Fruit fly (Drosophila melanogaster) whole organism, embryonic: Measurements from ENCODE around the gene defl.

Experiments
- Antp ChIP-seq: fragments of 200-800 bp; sonication (Bioruptor generic); optimal IDR thresholded peaks from 3 replicates; lab custom pipeline; 2016; ENCODE audit warnings: missing biosample characterization, missing genetic modification characterization
- Asciz ChIP-seq: fragments of 200-800 bp; sonication (Bioruptor generic); optimal IDR thresholded peaks from 2 replicates; lab custom pipeline; 2017; ENCODE audit warnings: missing biosample characterization, mild to moderate bottlenecking, missing genetic modification characterization, missing genetic modification reagents
- CG10147 ChIP-seq: fragments of 200-800 bp; sonication (Bioruptor generic); optimal IDR thresholded peaks from 2 replicates; lab custom pipeline; 2019; ENCODE audit warnings: missing biosample characterization, mild to moderate bottlenecking, missing genetic modification characterization, moderate library complexity
- CG10267 ChIP-seq: fragments of 200-800 bp; sonication (Bioruptor generic); optimal IDR thresholded peaks from 2 replicates; lab custom pipeline; 2018; ENCODE audit warnings: missing biosample characterization, mild to moderate bottlenecking, missing genetic modification characterization, moderate library complexity
- CG10274 ChIP-seq: fragments of 200-800 bp; sonication (Bioruptor generic); optimal IDR thresholded peaks from 3 replicates; lab custom pipeline; 2017; ENCODE audit warnings: missing biosample characterization, mild to moderate bottlenecking, missing genetic modification characterization
- CG10462 ChIP-seq: fragments of 200-800 bp; sonication (Bioruptor generic); optimal IDR thresholded peaks from 2 replicates; lab custom pipeline; 2016; ENCODE audit warnings: missing biosample characterization, missing genetic modification characterization
- CG11504 ChIP-seq: fragments of 200-800 bp; sonication (Bioruptor generic); optimal IDR thresholded peaks from 3 replicates; lab custom pipeline; 2019; ENCODE audit warnings: missing biosample characterization, mild to moderate bottlenecking, missing genetic modification characterization, moderate library complexity
- CG12659 ChIP-seq: fragments of 200-800 bp; sonication (Bioruptor generic); optimal IDR thresholded peaks from 3 replicates; lab custom pipeline; 2017; ENCODE audit warnings: mild to moderate bottlenecking, missing biosample characterization, missing genetic modification reagents, missing genetic modification characterization
- CG13775 ChIP-seq: fragments of 200-800 bp; sonication (Bioruptor generic); optimal IDR thresholded peaks from 3 replicates; lab custom pipeline; 2017; ENCODE audit warnings: missing biosample characterization, mild to moderate bottlenecking, missing genetic modification characterization
- CG15269 ChIP-seq: fragments of 200-800 bp; sonication (Bioruptor generic); optimal IDR thresholded peaks from 2 replicates; lab custom pipeline; 2018; ENCODE audit warnings: missing biosample characterization, mild to moderate bottlenecking, missing genetic modification characterization, moderate library complexity
- CG15514 ChIP-seq: fragments of 200-800 bp; sonication (Bioruptor generic); optimal IDR thresholded peaks from 3 replicates; lab custom pipeline; 2017; ENCODE audit warnings: missing biosample characterization, missing genetic modification characterization, mild to moderate bottlenecking, moderate library complexity, missing genetic modification reagents
- CG15601 ChIP-seq: fragments of 200-800 bp; sonication (Bioruptor generic); optimal IDR thresholded peaks from 3 replicates; lab custom pipeline; 2019; ENCODE audit warnings: missing biosample characterization, mild to moderate bottlenecking, missing genetic modification characterization, moderate library complexity
- CG17328 ChIP-seq: fragments of 200-800 bp; sonication (Bioruptor generic); IDR thresholded peaks from 2 replicates; pipeline ENCODE4 v1.3.6; 2022; ENCODE audit warnings: missing biosample characterization, missing genetic modification characterization
- CG2129 ChIP-seq: fragments of 200-800 bp; sonication (Bioruptor generic); IDR thresholded peaks from 2 replicates; pipeline ENCODE4 v1.3.6; 2022; ENCODE audit warnings: missing biosample characterization, missing genetic modification characterization; ENCODE audit not compliant: partially characterized antibody
- CG30403 ChIP-seq: fragments of 200-800 bp; sonication (Bioruptor generic); optimal IDR thresholded peaks from 3 replicates; lab custom pipeline; 2016; ENCODE audit warnings: missing biosample characterization, missing genetic modification characterization
- CG4360 ChIP-seq: fragments of 200-800 bp; sonication (Bioruptor generic); IDR thresholded peaks from 2 replicates; pipeline ENCODE4 v1.3.6; 2022; ENCODE audit warnings: missing biosample characterization, missing genetic modification characterization
- CG5180 ChIP-seq: fragments of 200-800 bp; sonication (Bioruptor generic); optimal IDR thresholded peaks from 3 replicates; lab custom pipeline; 2017; ENCODE audit warnings: missing biosample characterization, missing genetic modification characterization, mild to moderate bottlenecking, moderate library complexity, missing genetic modification reagents
- CG6272 ChIP-seq: fragments of 200-800 bp; sonication (Bioruptor generic); IDR thresholded peaks from 2 replicates; pipeline ENCODE4 v1.3.6; 2022; ENCODE audit warnings: missing biosample characterization, missing genetic modification characterization
- CG7928 ChIP-seq: fragments of 200-800 bp; sonication (Bioruptor generic); optimal IDR thresholded peaks from 2 replicates; lab custom pipeline; 2017; ENCODE audit warnings: missing biosample characterization, mild to moderate bottlenecking, missing genetic modification characterization
- CHES-1-like ChIP-seq: fragments of 200-800 bp; sonication (Bioruptor generic); optimal IDR thresholded peaks from 2 replicates; lab custom pipeline; 2016; ENCODE audit warnings: missing biosample characterization, missing genetic modification characterization
- CkIIα-i1 ChIP-seq: fragments of 200-800 bp; sonication (Bioruptor generic); IDR thresholded peaks from 2 replicates; pipeline ENCODE4 v1.3.6; 2022; ENCODE audit warnings: missing biosample characterization, missing genetic modification characterization
- CoRest ChIP-seq: fragments of 200-800 bp; sonication (Bioruptor generic); optimal IDR thresholded peaks from 3 replicates; lab custom pipeline; 2018; ENCODE audit warnings: missing biosample characterization, mild to moderate bottlenecking, missing genetic modification characterization, moderate library complexity
- Doc3 ChIP-seq: fragments of 200-800 bp; sonication (Bioruptor generic); IDR thresholded peaks from 3 replicates; pipeline ENCODE4 v1.3.6; 2022; ENCODE audit warnings: missing biosample characterization, missing genetic modification characterization; ENCODE audit not compliant: partially characterized antibody
- ERR ChIP-seq: fragments of 200-800 bp; sonication (Bioruptor generic); optimal IDR thresholded peaks from 2 replicates; lab custom pipeline; 2016; ENCODE audit warnings: missing biosample characterization, missing genetic modification characterization
- Ets65A ChIP-seq: fragments of 200-800 bp; sonication (Bioruptor generic); peaks from one replicate; lab custom pipeline; 2016; ENCODE audit warnings: missing biosample characterization, missing genetic modification characterization
- Mad ChIP-seq: fragments of 200-800 bp; sonication (Bioruptor generic); optimal IDR thresholded peaks from 2 replicates; lab custom pipeline; 2016; ENCODE audit warnings: missing biosample characterization, missing genetic modification characterization
- NFAT ChIP-seq: fragments of 200-800 bp; sonication (Bioruptor generic); IDR thresholded peaks from 2 replicates; pipeline ENCODE4 v1.3.6; 2022; ENCODE audit warnings: missing biosample characterization, missing genetic modification characterization
- Nf-YB ChIP-seq: fragments of 200-800 bp; sonication (Bioruptor generic); optimal IDR thresholded peaks from 3 replicates; lab custom pipeline; 2019; ENCODE audit warnings: missing biosample characterization, mild to moderate bottlenecking, missing genetic modification characterization, moderate library complexity
- Oaz ChIP-seq: fragments of 200-800 bp; sonication (Bioruptor generic); IDR thresholded peaks from 2 replicates; pipeline ENCODE4 v1.3.6; 2022; ENCODE audit warnings: missing biosample characterization, missing genetic modification characterization
- Optix ChIP-seq: fragments of 200-800 bp; sonication (Bioruptor generic); IDR thresholded peaks from 3 replicates; pipeline ENCODE4 v1.3.6; 2022; ENCODE audit warnings: missing biosample characterization, missing genetic modification characterization
- Ptx1 ChIP-seq: fragments of 200-800 bp; sonication (Bioruptor generic); IDR thresholded peaks from 2 replicates; pipeline ENCODE4 v1.3.6; 2022; ENCODE audit warnings: missing biosample characterization, missing genetic modification characterization
- Side ChIP-seq: fragments of 200-800 bp; sonication (Bioruptor generic); optimal IDR thresholded peaks from 2 replicates; lab custom pipeline; 2016; ENCODE audit warnings: missing biosample characterization, missing genetic modification characterization
- Ssrp ChIP-seq: fragments of 200-800 bp; sonication (Bioruptor generic); optimal IDR thresholded peaks from 2 replicates; lab custom pipeline; 2018; ENCODE audit warnings: missing biosample characterization, mild to moderate bottlenecking, missing genetic modification characterization, moderate library complexity
- bowl ChIP-seq: fragments of 200-800 bp; sonication (Bioruptor generic); IDR thresholded peaks from 2 replicates; pipeline ENCODE4 v1.3.6; 2022; ENCODE audit warnings: missing biosample characterization, missing genetic modification characterization
- bsh ChIP-seq, 2 experiments: fragments of 200-800 bp; sonication (Bioruptor generic); optimal IDR thresholded peaks; 2 replicates each; lab custom pipeline; 2017 to 2018; ENCODE audit warnings: mild to moderate bottlenecking in 2 of 2, missing biosample characterization in 2 of 2, missing genetic modification characterization in 2 of 2, moderate library complexity in 1 of 2
- chm ChIP-seq: fragments of 200-800 bp; sonication (Bioruptor generic); IDR thresholded peaks from 2 replicates; pipeline ENCODE4 v1.3.6; 2022; ENCODE audit warnings: missing biosample characterization, missing genetic modification characterization
- danr ChIP-seq: fragments of 200-800 bp; sonication (Bioruptor generic); IDR thresholded peaks from 2 replicates; pipeline ENCODE4 v1.3.6; 2022; ENCODE audit warnings: missing biosample characterization, missing genetic modification characterization
- dmrt99B ChIP-seq: fragments of 200-800 bp; sonication (Bioruptor generic); optimal IDR thresholded peaks from 2 replicates; lab custom pipeline; 2018; ENCODE audit warnings: missing biosample characterization, mild to moderate bottlenecking, missing genetic modification characterization, moderate library complexity
- fd102C ChIP-seq: fragments of 200-800 bp; sonication (Bioruptor generic); optimal IDR thresholded peaks from 2 replicates; lab custom pipeline; 2018; ENCODE audit warnings: missing biosample characterization, mild to moderate bottlenecking, missing genetic modification characterization, moderate library complexity
- fd96Cb ChIP-seq: fragments of 200-800 bp; sonication (Bioruptor generic); optimal IDR thresholded peaks from 2 replicates; lab custom pipeline; 2018; ENCODE audit warnings: missing biosample characterization, mild to moderate bottlenecking, missing genetic modification characterization, moderate library complexity
- ham ChIP-seq: fragments of 200-800 bp; sonication (Bioruptor generic); IDR thresholded peaks from 2 replicates; pipeline ENCODE4 v1.3.6; 2022; ENCODE audit warnings: missing biosample characterization, missing genetic modification characterization
- insv ChIP-seq, 2 experiments: fragments of 200-800 bp; sonication (Bioruptor generic); optimal IDR thresholded peaks; 3 replicates each; lab custom pipeline; 2016 to 2018; ENCODE audit warnings: missing biosample characterization in 2 of 2, missing genetic modification characterization in 2 of 2
- otp ChIP-seq: fragments of 200-800 bp; sonication (Bioruptor generic); IDR thresholded peaks from 3 replicates; pipeline ENCODE4, ENCODE4 v1.3.6; 2022; ENCODE audit warnings: missing biosample characterization, missing genetic modification characterization
- prd ChIP-seq, 3 experiments: fragments of >200 bp in 2 of 3; fragments of 200-800 bp in 1 of 3; sonication (Bioruptor generic) in 1 of 3; optimal IDR thresholded peaks in 2 of 3; IDR thresholded peaks in 1 of 3; 2 replicates in 2 of 3; 3 replicates in 1 of 3; pipeline versions ENCODE4 v1.3.6 to Lab custom; 2017 to 2022; ENCODE audit warnings: missing biosample characterization in 1 of 3, missing genetic modification characterization in 1 of 3
- sc ChIP-seq, 3 experiments: fragments of >200 bp in 2 of 3; fragments of 200-800 bp in 1 of 3; sonication (Bioruptor generic) in 1 of 3; optimal IDR thresholded peaks; 2 replicates in 2 of 3; 3 replicates in 1 of 3; lab custom pipeline; 2017; ENCODE audit warnings: mild to moderate bottlenecking in 1 of 3, missing biosample characterization in 1 of 3, missing genetic modification characterization in 1 of 3, missing genetic modification reagents in 1 of 3
- sens-2 ChIP-seq: fragments of 200-800 bp; sonication (Bioruptor generic); IDR thresholded peaks from 2 replicates; pipeline ENCODE4 v1.3.6; 2022; ENCODE audit warnings: missing biosample characterization, missing genetic modification characterization
- sima ChIP-seq: fragments of 200-800 bp; sonication (Bioruptor generic); optimal IDR thresholded peaks from 2 replicates; lab custom pipeline; 2016; ENCODE audit warnings: missing biosample characterization, missing genetic modification characterization
- sqz ChIP-seq: fragments of 200-800 bp; sonication (Bioruptor generic); optimal IDR thresholded peaks from 3 replicates; lab custom pipeline; 2018; ENCODE audit warnings: missing biosample characterization, mild to moderate bottlenecking, missing genetic modification characterization
- trem ChIP-seq: fragments of 200-800 bp; optimal IDR thresholded peaks from 3 replicates; lab custom pipeline; 2019; ENCODE audit warnings: missing biosample characterization, mild to moderate bottlenecking, missing genetic modification characterization, moderate library complexity

defl gene

DNA sequence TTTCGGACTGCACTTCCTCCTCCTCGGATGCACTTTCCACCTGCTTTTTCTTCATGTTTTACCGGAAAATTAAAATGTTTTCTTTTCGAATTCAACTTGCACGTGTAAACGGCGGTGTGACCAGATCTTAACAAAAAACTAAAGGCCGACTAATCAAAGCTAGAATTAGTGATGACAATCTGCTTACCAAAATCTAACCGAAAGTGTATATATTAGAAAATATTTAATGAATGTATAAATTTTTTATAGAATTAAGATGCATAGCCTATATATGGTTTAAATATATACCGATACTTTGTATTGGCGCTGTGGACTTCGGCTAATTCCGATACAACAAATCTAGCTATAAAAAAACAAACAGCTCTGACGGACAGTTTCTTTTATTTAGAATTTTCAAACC, 4.3 kb upstream of the defl start, which contains the start of the genes CG18178 and CG14174 (continued):
- TF ChIP-seq trem (tag; lab: Kevin White, UChicago) (peak; percentile 82), ham (GFP tag; lab: Robert Waterston, UW) (no peak), CG15514 (GFP tag; lab: Kevin White, UChicago) (peak; percentile 79), Oaz (GFP tag; lab: Robert Waterston, UW) (no peak), NFAT (GFP tag; lab: Robert Waterston, UW) (no peak), Mad (GFP tag; lab: Kevin White, UChicago) (peak; percentile 2), CG13775 (GFP tag; lab: Kevin White, UChicago) (peak; percentile 73), CHES-1-like (peak; percentile 25), CG4360 (GFP tag; lab: Robert Waterston, UW) (no peak), CG7928 (GFP tag; lab: Kevin White, UChicago) (peak; percentile 42), insv (GFP tag; optimal IDR thresholded peaks at IDR 0.05; lab: Kevin White, UChicago) (peak in 1 of 2 experiments; percentile 28), sqz (no peak), danr (GFP tag; lab: Robert Waterston, UW) (0 out of 2 replicates have a peak, but pooled peaks have one; percentile 12), CG15601 (tag; lab: Kevin White, UChicago) (peak; percentile 69), Side (no peak), CG11504 (tag; lab: Kevin White, UChicago) (peak; percentile 78), CG10267 (tag; lab: Kevin White, UChicago) (peak; percentile 76), CG12659 (GFP tag; lab: Kevin White, UChicago) (peak; percentile 77), sima (GFP tag; lab: Kevin White, UChicago) (no peak), chm (GFP tag; lab: Robert Waterston, UW) (no peak), CG10462 (GFP tag; lab: Kevin White, UChicago) (peak; percentile 23), CoRest (tag; lab: Kevin White, UChicago) (peak; percentile 87), CG10274 (GFP tag; lab: Kevin White, UChicago) (no peak), fd102C (GFP tag; lab: Kevin White, UChicago) (no peak), Optix (GFP tag; lab: Robert Waterston, UW) (no peak), CG15269 (tag; lab: Kevin White, UChicago) (peak; percentile 75), CG10147 (peak; percentile 80), prd (optimal IDR thresholded peaks at IDR 0.05; lab: Kevin White, UChicago) (no peak), prd (GFP tag; IDR thresholded peaks at IDR 0.05; lab: Robert Waterston, UW) (peak; percentile 59; the same call in 1 of the 3 replicates), CG5180 (GFP tag; lab: Kevin White, UChicago) (no peak), fd96Cb (peak; percentile 63), bowl (GFP tag; lab: Robert Waterston, UW) (no peak), Ptx1 (GFP tag; lab: Robert Waterston, UW) (peak; percentile 66), Asciz (GFP tag; lab: Kevin White, UChicago) (no peak), ERR (GFP tag; lab: Kevin White, UChicago) (no peak), CG6272 (GFP tag; lab: Robert Waterston, UW) (peak; percentile 52; the same call in 1 of the 2 replicates), Nf-YB (GFP tag; lab: Kevin White, UChicago) (peak; percentile 50), sens-2 (GFP tag; lab: Robert Waterston, UW) (no peak), Ets65A (peak; percentile 64), Antp (no peak), CkIIα-i1 (GFP tag; lab: Robert Waterston, UW) (no peak), dmrt99B (tag; lab: Kevin White, UChicago) (no peak), Ssrp (tag; lab: Kevin White, UChicago) (peak; percentile 78), bsh (GFP tag; optimal IDR thresholded peaks at IDR 0.05; lab: Kevin White, UChicago) (peak in 1 of 2 experiments; percentile 72), CG30403 (GFP tag; lab: Kevin White, UChicago) (peak; percentile 60), CG17328 (GFP tag; lab: Robert Waterston, UW) (peak; percentile 67), Doc3 (GFP tag; lab: Robert Waterston, UW) (no peak), sc (optimal IDR thresholded peaks at IDR 0.05; lab: Kevin White, UChicago) (no peak), sc (GFP tag; optimal IDR thresholded peaks at IDR 0.05; lab: Kevin White, UChicago) (peak; percentile 35), otp (GFP tag; lab: Robert Waterston, UW) (no peak), CG2129 (GFP tag; lab: Robert Waterston, UW) (0 out of 2 replicates have a peak, but pooled peaks have one; percentile 22)
